Fruit fly (Drosophila melanogaster) whole organism, wandering third instar larva: ENCODE data around the gene Sf3b3.
A peak's percentile ranks its signal among the peaks of the same experiment; 100 is the strongest.

Experiments used
- Abd-B ChIP-seq: fragments of >200 bp; optimal IDR thresholded peaks from 2 replicates; lab custom pipeline; 2017; ENCODE audit warnings: missing biosample characterization, missing genetic modification characterization
- CG32264 ChIP-seq: fragments of 200-800 bp; sonication (Bioruptor generic); optimal IDR thresholded peaks from 2 replicates; lab custom pipeline; 2016; ENCODE audit warnings: missing biosample characterization, missing genetic modification characterization
- CrebA ChIP-seq: fragments of 200-800 bp; sonication (Bioruptor generic); optimal IDR thresholded peaks from 2 replicates; lab custom pipeline; 2016; ENCODE audit warnings: missing biosample characterization, mild to moderate bottlenecking, missing genetic modification characterization, borderline replicate concordance
- Dfd ChIP-seq: fragments of >200 bp; optimal IDR thresholded peaks from 2 replicates; lab custom pipeline; 2017; ENCODE audit warnings: missing biosample characterization, missing genetic modification characterization
- Dif ChIP-seq: fragments of 200-275, 200-300 bp; sonication (Bioruptor generic); optimal IDR thresholded peaks from 2 replicates; lab custom pipeline; 2018; ENCODE audit warnings: missing biosample characterization, missing genetic modification characterization; ENCODE audit not compliant: partially characterized antibody
- GATAd ChIP-seq: sonication (Bioruptor generic); optimal IDR thresholded peaks from 2 replicates; lab custom pipeline; 2016; ENCODE audit warnings: missing biosample characterization, missing genetic modification characterization
- HLH106 ChIP-seq: fragments of 200-800 bp; optimal IDR thresholded peaks from 3 replicates; lab custom pipeline; 2019; ENCODE audit warnings: missing biosample characterization, mild to moderate bottlenecking, missing genetic modification characterization, moderate library complexity
- Hnf4 ChIP-seq: fragments of 200-800 bp; sonication (Bioruptor generic); optimal IDR thresholded peaks from 2 replicates; lab custom pipeline; 2016; ENCODE audit warnings: missing biosample characterization, mild to moderate bottlenecking, missing genetic modification characterization
- Hr78 ChIP-seq: fragments of >200 bp; optimal IDR thresholded peaks from 2 replicates; lab custom pipeline; 2017; ENCODE audit warnings: missing biosample characterization, missing genetic modification characterization
- Hr83 ChIP-seq: fragments of 200-300 bp; sonication (Bioruptor generic); optimal IDR thresholded peaks from 2 replicates; lab custom pipeline; 2016; ENCODE audit warnings: missing biosample characterization, mild to moderate bottlenecking, missing genetic modification characterization, moderate library complexity; ENCODE audit not compliant: poor library complexity, severe bottlenecking
- Jra ChIP-seq: sonication (Bioruptor generic); optimal IDR thresholded peaks from 2 replicates; lab custom pipeline; 2016; ENCODE audit warnings: missing biosample characterization, missing genetic modification characterization
- Mio ChIP-seq: sonication (Bioruptor generic); optimal IDR thresholded peaks from 2 replicates; lab custom pipeline; 2016; ENCODE audit warnings: missing biosample characterization, missing genetic modification characterization
- Myc ChIP-seq: fragments of >200 bp; optimal IDR thresholded peaks from 2 replicates; lab custom pipeline; 2017
- N ChIP-seq: fragments of >200 bp; optimal IDR thresholded peaks from 2 replicates; lab custom pipeline; 2018; ENCODE audit warnings: missing biosample characterization, missing external identifiers, missing genetic modification characterization
- OdsH ChIP-seq: fragments of 200-800 bp; sonication (Bioruptor generic); optimal IDR thresholded peaks from 2 replicates; lab custom pipeline; 2016; ENCODE audit warnings: missing biosample characterization, mild to moderate bottlenecking, missing genetic modification characterization
- Sp1 ChIP-seq: fragments of 200-800 bp; sonication (Bioruptor generic); optimal IDR thresholded peaks from 3 replicates; lab custom pipeline; 2019; ENCODE audit warnings: missing biosample characterization, mild to moderate bottlenecking, missing genetic modification characterization, moderate library complexity
- br ChIP-seq: fragments of 200-800 bp; sonication (Bioruptor generic); optimal IDR thresholded peaks from 2 replicates; lab custom pipeline; 2016; ENCODE audit warnings: missing biosample characterization, missing genetic modification characterization
- brk ChIP-seq: fragments of 200-800 bp; sonication (Bioruptor generic); optimal IDR thresholded peaks from 2 replicates; lab custom pipeline; 2016; ENCODE audit warnings: missing biosample characterization, mild to moderate bottlenecking, missing genetic modification characterization
- dl ChIP-seq, 2 experiments: fragments of 175-275, 200-275 bp in 1 of 2; fragments of 200-275 bp in 1 of 2; sonication (Bioruptor generic); optimal IDR thresholded peaks; lab custom pipeline; 2018; ENCODE audit warnings: mild to moderate bottlenecking in 2 of 2, missing biosample characterization in 2 of 2, missing genetic modification characterization in 2 of 2, moderate library complexity in 2 of 2; ENCODE audit not compliant: partially characterized antibody in 2 of 2, insufficient read depth in 1 of 2
- dmrt93B ChIP-seq: fragments of 200-800 bp; sonication (Bioruptor generic); optimal IDR thresholded peaks from 2 replicates; lab custom pipeline; 2018; ENCODE audit warnings: missing biosample characterization, mild to moderate bottlenecking, missing genetic modification characterization
- dsf ChIP-seq: sonication (Bioruptor generic); optimal IDR thresholded peaks from 2 replicates; lab custom pipeline; 2016; ENCODE audit warnings: missing biosample characterization, missing genetic modification characterization, borderline replicate concordance
- ey ChIP-seq: fragments of 200-800 bp; sonication (Bioruptor generic); optimal IDR thresholded peaks from 2 replicates; lab custom pipeline; 2016; ENCODE audit warnings: missing biosample characterization, missing genetic modification characterization
- foxo ChIP-seq, 2 experiments: fragments of 200-800 bp; sonication (Bioruptor generic); optimal IDR thresholded peaks; 2 replicates in 1 of 2; 3 replicates in 1 of 2; lab custom pipeline; 2016 to 2017; ENCODE audit warnings: missing biosample characterization in 2 of 2, missing genetic modification characterization in 2 of 2
- fru ChIP-seq: fragments of 200-800 bp; sonication (Bioruptor generic); optimal IDR thresholded peaks from 3 replicates; lab custom pipeline; 2016; ENCODE audit warnings: missing biosample characterization, mild to moderate bottlenecking, missing genetic modification characterization
- h ChIP-seq: fragments of 200-800 bp; sonication (Bioruptor generic); optimal IDR thresholded peaks from 3 replicates; lab custom pipeline; 2016; ENCODE audit warnings: missing biosample characterization, mild to moderate bottlenecking, missing genetic modification characterization
- jim ChIP-seq: fragments of 175-275, 200-325 bp; sonication (Bioruptor generic); optimal IDR thresholded peaks from 2 replicates; lab custom pipeline; 2016; ENCODE audit warnings: missing biosample characterization, mild to moderate bottlenecking, missing genetic modification characterization
- pan ChIP-seq: fragments of >200 bp; optimal IDR thresholded peaks from 2 replicates; lab custom pipeline; 2017
- psq ChIP-seq: fragments of 200-800 bp; sonication (Bioruptor generic); optimal IDR thresholded peaks from 3 replicates; lab custom pipeline; 2017; ENCODE audit warnings: missing biosample characterization, mild to moderate bottlenecking, missing genetic modification characterization, moderate library complexity
- rgr ChIP-seq: fragments of 200-800 bp; sonication (Bioruptor generic); optimal IDR thresholded peaks from 3 replicates; lab custom pipeline; 2016; ENCODE audit warnings: missing biosample characterization, mild to moderate bottlenecking, missing genetic modification characterization
- sage ChIP-seq: fragments of 200-800 bp; sonication (Bioruptor generic); optimal IDR thresholded peaks from 2 replicates; lab custom pipeline; 2016; ENCODE audit warnings: missing biosample characterization, mild to moderate bottlenecking, missing genetic modification characterization
- sv ChIP-seq: fragments of 200-800 bp; sonication (Bioruptor generic); optimal IDR thresholded peaks from 3 replicates; lab custom pipeline; 2016; ENCODE audit warnings: missing biosample characterization, missing genetic modification characterization
- tai ChIP-seq: sonication (Bioruptor generic); optimal IDR thresholded peaks from 2 replicates; lab custom pipeline; 2016; ENCODE audit warnings: missing biosample characterization, missing genetic modification characterization
- usp ChIP-seq: fragments of >200 bp; optimal IDR thresholded peaks from 2 replicates; lab custom pipeline; 2017; ENCODE audit warnings: missing biosample characterization, missing genetic modification characterization
- woc ChIP-seq: sonication (Bioruptor generic); optimal IDR thresholded peaks from 2 replicates; lab custom pipeline; 2016; ENCODE audit warnings: missing biosample characterization, mild to moderate bottlenecking, missing genetic modification characterization

Sf3b3 gene

DNA sequence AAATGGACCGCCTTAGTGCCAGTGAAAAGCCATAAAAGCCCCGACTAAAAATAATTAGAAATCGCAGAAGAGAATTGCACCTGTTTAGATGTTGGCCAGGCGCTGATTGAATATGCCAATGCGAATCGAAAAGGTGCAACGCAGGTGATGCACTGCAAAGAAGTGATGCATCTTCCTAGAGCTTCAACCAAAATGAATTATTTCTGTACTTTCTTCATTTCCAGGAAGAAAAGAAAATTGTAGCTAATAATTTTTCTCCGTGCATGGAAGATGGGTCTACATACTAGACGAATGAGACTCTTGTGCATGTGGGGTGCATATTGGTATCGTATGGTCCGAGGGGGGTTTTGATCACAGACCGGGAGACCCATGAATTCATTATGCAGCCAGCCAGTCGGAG is 44.2 kb downstream of the Sf3b3 start:
- no peak for TF ChIP-seq foxo (GFP tag; optimal IDR thresholded peaks at IDR 0.05; lab: Kevin White, UChicago)
- TF ChIP-seq GATAd (GFP tag; lab: Kevin White, UChicago): no peak
- TF ChIP-seq brk: no peak
- no peak for TF ChIP-seq Sp1 (GFP tag; lab: Kevin White, UChicago)
- TF ChIP-seq jim (GFP tag; lab: Kevin White, UChicago): no peak
- TF ChIP-seq sage (GFP tag; lab: Kevin White, UChicago): no peak
- no peak for TF ChIP-seq pan (lab: Kevin White, UChicago)

- TF ChIP-seq rgr (GFP tag; lab: Kevin White, UChicago) (no peak), Myc (lab: Kevin White, UChicago) (no peak), sage (GFP tag; lab: Kevin White, UChicago) (no peak), dl (GFP tag; optimal IDR thresholded peaks at IDR 0.05; lab: Kevin White, UChicago; ENCODE audit: insufficient read depth in 1 of 2, partially characterized antibody in 2 of 2) (no peak), Abd-B (GFP tag; lab: Kevin White, UChicago) (no peak), jim (GFP tag; lab: Kevin White, UChicago) (no peak), Jra (GFP tag; lab: Kevin White, UChicago) (no peak), Mio (GFP tag; lab: Kevin White, UChicago) (no peak), Hr83 (no peak), sv (no peak)
- TF ChIP-seq, all 38 proteins: peak for 0
Measured at dm6 chr3L:787635-788034, 45.5 kb downstream of the Sf3b3 start.

- TF ChIP-seq sv: no peak
- TF ChIP-seq, all 38 proteins: peak for 0
Measured at dm6 chr3L:786835-787234, 46.4 kb downstream of the Sf3b3 start.

dm6 chr3L:785726-786351 is 47.3 kb downstream of the Sf3b3 start:
- TF ChIP-seq rgr (GFP tag; lab: Kevin White, UChicago): peak; percentile 41
- TF ChIP-seq woc (GFP tag; lab: Kevin White, UChicago): peak; percentile 34
- TF ChIP-seq Hr83: no peak
- peak; percentile 14 for TF ChIP-seq dmrt93B (GFP tag; lab: Kevin White, UChicago)
- TF ChIP-seq Hnf4 (GFP tag; lab: Kevin White, UChicago): peak; percentile 44
- peak; percentile 34 for TF ChIP-seq psq (GFP tag; lab: Kevin White, UChicago)
- TF ChIP-seq CG32264 (GFP tag; lab: Kevin White, UChicago): no peak
- peak; percentile 58 for TF ChIP-seq ey (GFP tag; lab: Kevin White, UChicago)
- peak; percentile 72 for TF ChIP-seq fru
- TF ChIP-seq Dfd (GFP tag; lab: Kevin White, UChicago): no peak
- peak; percentile 66 for TF ChIP-seq h (GFP tag; lab: Kevin White, UChicago)
- peak in 1 of 2 experiments; percentile 69 for TF ChIP-seq foxo (GFP tag; optimal IDR thresholded peaks at IDR 0.05; lab: Kevin White, UChicago)
- no peak for TF ChIP-seq pan (lab: Kevin White, UChicago)
- TF ChIP-seq br: peak; percentile 54
- TF ChIP-seq Sp1 (GFP tag; lab: Kevin White, UChicago): peak; percentile 18
- peak; percentile 46 for TF ChIP-seq HLH106 (tag; lab: Kevin White, UChicago)
- peak; percentile 35 for TF ChIP-seq OdsH

dm6 chr3L:784111-784960 is 48.8 kb downstream of the Sf3b3 start:
- TF ChIP-seq Jra (GFP tag; lab: Kevin White, UChicago) (peak; percentile 81), rgr (GFP tag; lab: Kevin White, UChicago) (peak; percentile 96), brk (peak; percentile 82), GATAd (GFP tag; lab: Kevin White, UChicago) (peak; percentile 31), woc (GFP tag; lab: Kevin White, UChicago) (peak; percentile 75), Dif (GFP tag; lab: Kevin White, UChicago) (peak; percentile 7), Hr78 (GFP tag; lab: Kevin White, UChicago) (no peak), dsf (GFP tag; lab: Kevin White, UChicago) (peak; percentile 49), CrebA (peak; percentile 3), Abd-B (GFP tag; lab: Kevin White, UChicago) (no peak), CG32264 (GFP tag; lab: Kevin White, UChicago) (peak; percentile 90), tai (GFP tag; lab: Kevin White, UChicago) (peak; percentile 85), dmrt93B (GFP tag; lab: Kevin White, UChicago) (peak; percentile 83), jim (GFP tag; lab: Kevin White, UChicago) (no peak), ey (GFP tag; lab: Kevin White, UChicago) (peak; percentile 98), Mio (GFP tag; lab: Kevin White, UChicago) (peak; percentile 84), OdsH (peak; percentile 96), h (GFP tag; lab: Kevin White, UChicago) (peak; percentile 95), fru (peak; percentile 92), N (GFP tag; lab: Kevin White, UChicago) (no peak), dl (GFP tag; optimal IDR thresholded peaks at IDR 0.05; lab: Kevin White, UChicago; ENCODE audit: insufficient read depth in 1 of 2, partially characterized antibody in 2 of 2) (peak in 1 of 2 experiments; percentile 12), Sp1 (GFP tag; lab: Kevin White, UChicago) (peak; percentile 84), Hnf4 (GFP tag; lab: Kevin White, UChicago) (peak; percentile 94), br (peak; percentile 95), Dfd (GFP tag; lab: Kevin White, UChicago) (no peak), Hr83 (peak; percentile 18), pan (lab: Kevin White, UChicago) (no peak), psq (GFP tag; lab: Kevin White, UChicago) (peak; percentile 88), sage (GFP tag; lab: Kevin White, UChicago) (peak; percentile 63), usp (GFP tag; lab: Kevin White, UChicago) (no peak), foxo (GFP tag; optimal IDR thresholded peaks at IDR 0.05; lab: Kevin White, UChicago) (peak; percentile 76 to 96)
